Worm (Caenorhabditis elegans) whole organism, L4 larva: ENCODE data around the gene vps-45.

Source experiments
- Y75B8A.6 ChIP-seq: fragments of 200-800 bp; sonication (Bioruptor generic); IDR thresholded peaks from 2 replicates; pipeline ENCODE4 v1.3.6; 2022; ENCODE audit warnings: missing genetic modification reagents, missing genetic modification characterization, missing compliant biosample characterization
- unc-39 ChIP-seq: sonication (generic microtip); optimal IDR thresholded peaks from 2 replicates; lab custom pipeline; 2017; ENCODE audit warnings: missing biosample characterization, missing genetic modification characterization

DNA sequence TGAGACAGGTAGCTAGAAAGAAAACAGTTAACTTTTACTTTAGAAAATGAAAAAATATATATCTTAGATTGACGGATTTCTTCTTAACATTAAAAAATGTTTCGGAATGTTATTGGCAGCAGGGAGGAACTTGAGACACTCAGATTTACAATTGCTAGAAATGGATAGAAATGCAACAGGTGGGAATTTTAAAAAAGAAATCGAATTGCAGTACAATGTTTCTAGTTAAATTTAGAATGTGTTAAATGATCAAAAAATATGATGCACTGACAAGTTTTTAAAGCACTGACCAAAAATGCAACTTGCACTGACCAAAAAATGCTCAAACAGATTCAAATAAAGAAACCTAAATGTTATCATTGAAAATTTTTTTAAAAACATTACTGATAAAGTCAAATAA, 48.5 kb downstream of the vps-45 start:
- TF ChIP-seq unc-39 (tag; lab: Kevin White, UChicago) (no peak), Y75B8A.6 (GFP tag; lab: Robert Waterston, UW) (no peak)
